Fruit fly (Drosophila melanogaster) S2 (cell line): ENCODE results near the gene Ada2a.

Source experiments
- CG8478 ChIP-seq: fragments of >200 bp; optimal IDR thresholded peaks from 2 replicates; lab custom pipeline; 2018
- CTCF ChIP-seq, 2 experiments: fragments of >200 bp; optimal IDR thresholded peaks; 2 replicates each; lab custom pipeline; 2018

- TF ChIP-seq CTCF (optimal IDR thresholded peaks at IDR 0.05; lab: Kevin White, UChicago): peak in 1 of 2 experiments; percentile 8
- no peak for TF ChIP-seq CG8478 (lab: Kevin White, UChicago)
These were observed 2.7 kb downstream of the Ada2a start, which contains the start of gene CG12320 for dm6 chr3R:18252578-18252977.
